Worm (Caenorhabditis elegans) whole organism, L2 larva: ENCODE results near the gene col-168.

Experiments
- nhr-25 ChIP-seq: fragments of 150-350 bp; sonication (generic microtip); optimal IDR thresholded peaks from 3 replicates; lab custom pipeline; 2014; ENCODE audit warnings: missing biosample characterization, missing genetic modification characterization
- nhr-77 ChIP-seq: fragments of 150-350 bp; optimal IDR thresholded peaks from 2 replicates; lab custom pipeline; 2014; ENCODE audit warnings: missing biosample characterization, missing genetic modification characterization
- unc-62 ChIP-seq: fragments of 150-350 bp; optimal IDR thresholded peaks from 2 replicates; lab custom pipeline; 2014; ENCODE audit warnings: missing biosample characterization, missing genetic modification reagents, missing genetic modification characterization
- ztf-11 ChIP-seq: sonication (generic microtip); optimal IDR thresholded peaks from 2 replicates; lab custom pipeline; 2017; ENCODE audit warnings: missing biosample characterization, missing genetic modification characterization

DNA sequence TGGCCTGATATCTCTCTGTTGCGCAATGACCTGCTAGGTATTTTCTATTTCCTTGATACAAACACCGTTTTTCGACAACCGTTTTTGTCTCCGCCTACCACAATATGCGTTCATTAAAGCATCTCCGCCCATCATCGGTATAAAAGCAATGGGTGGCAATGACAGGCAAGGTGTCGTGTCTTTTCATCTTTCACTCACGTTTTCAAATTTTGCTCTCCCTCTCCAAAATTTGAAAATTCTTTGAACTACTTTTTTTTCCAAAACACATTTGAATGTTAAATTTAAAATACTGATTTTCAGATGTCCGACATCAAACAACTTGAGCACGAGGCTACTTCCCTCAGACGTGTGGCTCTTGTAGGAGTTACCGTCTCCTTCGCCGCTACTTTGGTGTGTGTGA, 2.7 kb downstream of the col-168 start, which contains the start of gene col-169:
- no peak for TF ChIP-seq unc-62
- TF ChIP-seq nhr-25 (tag; lab: Kevin White, UChicago) = no peak
- no peak for TF ChIP-seq ztf-11 (tag; lab: Kevin White, UChicago)
- no peak for TF ChIP-seq nhr-77 (tag; lab: Kevin White, UChicago)
